Worm (Caenorhabditis elegans) whole organism, dauer: ENCODE data around the gene F12A10.1.

Source experiments
- unc-62 ChIP-seq: sonication (generic microtip); optimal IDR thresholded peaks from 2 replicates; lab custom pipeline; 2017; ENCODE audit warnings: missing biosample characterization, missing genetic modification reagents, missing genetic modification characterization

The F12A10.1 gene

DNA sequence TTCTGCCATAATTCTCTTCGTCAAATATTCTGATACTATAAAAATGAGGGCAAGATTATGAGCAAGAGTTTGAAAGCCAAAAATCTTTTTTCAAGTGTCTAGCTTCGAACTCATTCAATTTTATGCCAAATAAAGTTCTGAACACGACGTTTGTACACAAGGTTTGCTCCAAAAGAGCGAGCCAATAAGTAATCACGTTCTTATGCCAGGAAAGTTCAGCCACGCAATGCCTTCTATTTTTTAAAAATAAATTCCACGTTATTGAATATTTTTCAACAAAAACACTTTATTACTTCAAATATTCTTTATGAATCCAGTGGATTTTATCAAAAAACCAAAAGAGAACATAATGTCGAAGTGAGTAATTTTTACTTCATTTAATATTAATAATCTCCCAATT is 8.5 kb upstream of the F12A10.1 start, which contains the start of gene nep-5:
Gene nep-5, plus strand, starts transcription at position 301 of the 400 bp plus-strand sequence.
- TF ChIP-seq unc-62 (GFP tag; lab: Kevin White, UChicago): no peak

ce11 chrII:5494405-5494804 is 1.9 kb upstream of the F12A10.1 start, which contains the start of gene F12A10.6:
F12A10.6 (minus strand) TSS chrII:5494505.
- TF ChIP-seq unc-62 (GFP tag; lab: Kevin White, UChicago): no peak

DNA sequence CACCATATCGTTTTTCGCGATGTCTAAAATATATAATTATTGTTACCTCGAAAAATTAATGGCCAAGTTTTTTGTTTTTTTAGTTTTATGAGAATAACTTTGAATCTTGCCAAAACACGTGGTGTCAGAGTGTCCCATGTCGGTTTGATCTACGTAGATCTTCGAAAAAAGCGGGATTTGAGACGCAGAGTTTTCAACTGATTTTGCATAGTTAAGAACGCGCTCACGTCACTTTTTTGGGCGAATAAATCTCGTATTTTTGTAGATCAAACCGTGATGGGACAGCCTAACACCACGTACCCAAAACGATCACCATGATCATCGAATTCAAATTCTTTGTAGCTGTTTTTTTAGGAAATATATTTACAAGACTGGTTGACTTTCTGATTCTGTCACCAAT is 1.2 kb downstream of the F12A10.1 start:
- TF ChIP-seq unc-62 (GFP tag; lab: Kevin White, UChicago): no peak

DNA sequence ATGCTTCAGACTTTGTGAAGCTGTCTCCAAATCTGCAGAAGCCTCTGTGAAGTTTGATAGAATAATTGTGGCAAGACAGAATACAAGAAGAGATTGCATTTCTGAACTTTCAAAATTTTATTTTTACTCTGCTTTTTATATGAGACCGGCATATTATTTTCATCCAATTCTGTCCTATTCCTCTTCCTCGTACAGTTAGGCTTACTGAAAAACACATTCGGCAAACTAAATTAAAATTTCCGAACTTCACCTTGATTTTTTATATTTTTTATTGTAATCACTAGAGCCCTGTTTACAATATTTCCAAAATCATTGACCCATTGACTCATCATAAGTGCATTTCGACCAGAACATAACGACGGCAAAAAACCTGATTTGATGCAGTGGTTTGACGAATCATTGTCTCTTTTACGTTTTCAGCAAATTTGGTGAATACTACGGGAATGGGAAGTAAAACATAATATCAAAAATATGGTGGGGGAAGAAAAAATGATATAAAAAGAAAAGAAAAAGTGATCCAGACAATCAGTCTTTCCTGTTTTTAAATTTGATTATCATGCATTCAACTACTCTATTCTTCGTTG is 1.9 kb downstream of the F12A10.1 start, which contains the start of the genes suex-1 and F12A10.9:
Gene suex-1, minus strand, starts transcription at position 101 of the 584 bp plus-strand sequence.
Gene F12A10.9, plus strand, starts transcription at position 534 of the 584 bp plus-strand sequence.
- TF ChIP-seq unc-62 (GFP tag; lab: Kevin White, UChicago): no peak

- no peak for TF ChIP-seq unc-62 (GFP tag; lab: Kevin White, UChicago)
Observed at ce11 chrII:5500470-5500869, 4.1 kb downstream of the F12A10.1 start, which contains the start of gene fzy-1. fzy-1 (plus strand) TSS chrII:5500770.

ce11 chrII:5500986-5501657 is 4.8 kb downstream of the F12A10.1 start, which contains the start of gene F12A10.8:
F12A10.8 (minus strand) TSS chrII:5501064.
- TF ChIP-seq unc-62 (GFP tag; lab: Kevin White, UChicago): no peak

- no peak for TF ChIP-seq unc-62 (GFP tag; lab: Kevin White, UChicago)
Observed at ce11 chrII:5503760-5504159, 7.4 kb downstream of the F12A10.1 start, which contains the start of gene cyp-44A1. cyp-44A1 (plus strand) TSS chrII:5504044.

- TF ChIP-seq unc-62 (GFP tag; lab: Kevin White, UChicago): no peak
Observed at ce11 chrII:5505820-5506287, 9.5 kb downstream of the F12A10.1 start, which contains the start of gene npp-24. npp-24 (plus strand) TSS chrII:5505870.

DNA sequence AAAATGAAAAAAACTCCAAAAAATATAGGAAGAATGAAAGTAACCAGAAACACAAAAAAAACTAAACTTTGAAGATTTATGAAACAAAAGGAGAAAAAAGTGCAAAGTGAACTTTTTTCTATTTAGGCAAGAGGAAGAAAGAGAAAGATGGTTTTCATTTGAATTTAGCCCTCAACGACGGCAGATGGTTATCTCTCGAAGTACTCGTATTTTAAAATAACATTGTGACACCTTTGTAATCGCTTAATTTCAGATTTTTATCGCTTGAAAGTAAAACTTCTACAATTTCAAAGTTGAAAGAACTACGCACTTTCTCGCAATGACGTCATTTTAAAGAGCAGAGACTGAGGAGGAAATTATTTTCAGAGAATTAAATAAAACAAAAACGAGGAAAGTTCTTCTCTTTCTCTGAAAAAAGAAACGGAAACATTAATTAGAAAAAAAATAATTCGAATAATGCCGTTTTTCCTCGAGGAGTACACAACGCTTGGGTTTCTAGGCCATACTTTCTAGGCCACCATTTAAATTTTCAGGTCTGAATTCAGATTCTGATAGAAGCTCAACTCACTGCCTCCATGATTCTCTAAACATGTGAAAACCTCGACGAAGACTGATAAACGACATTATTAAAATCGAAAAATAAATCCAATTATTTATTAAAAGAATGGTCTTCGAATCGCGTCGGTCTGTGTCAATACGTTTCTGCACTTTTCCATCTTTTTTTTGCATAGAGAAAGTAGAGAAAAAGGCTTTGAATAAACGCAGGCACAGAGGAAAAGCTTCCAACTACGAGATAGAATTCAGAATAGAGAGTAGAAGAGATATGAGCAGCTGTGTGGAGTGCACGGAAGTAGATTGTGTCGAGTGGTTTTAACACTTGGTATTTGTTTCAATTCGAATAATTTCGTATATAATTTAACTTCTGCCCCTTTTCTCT is 15.3 kb downstream of the F12A10.1 start:
- no peak for TF ChIP-seq unc-62 (GFP tag; lab: Kevin White, UChicago)

ce11 chrII:5512473-5513097 is 16.2 kb downstream of the F12A10.1 start:
- no peak for TF ChIP-seq unc-62 (GFP tag; lab: Kevin White, UChicago)

ce11 chrII:5514846-5515245 is 18.5 kb downstream of the F12A10.1 start, which contains the start of gene sahd-1:
sahd-1 (minus strand) TSS chrII:5514945.
- no peak for TF ChIP-seq unc-62 (GFP tag; lab: Kevin White, UChicago)

DNA sequence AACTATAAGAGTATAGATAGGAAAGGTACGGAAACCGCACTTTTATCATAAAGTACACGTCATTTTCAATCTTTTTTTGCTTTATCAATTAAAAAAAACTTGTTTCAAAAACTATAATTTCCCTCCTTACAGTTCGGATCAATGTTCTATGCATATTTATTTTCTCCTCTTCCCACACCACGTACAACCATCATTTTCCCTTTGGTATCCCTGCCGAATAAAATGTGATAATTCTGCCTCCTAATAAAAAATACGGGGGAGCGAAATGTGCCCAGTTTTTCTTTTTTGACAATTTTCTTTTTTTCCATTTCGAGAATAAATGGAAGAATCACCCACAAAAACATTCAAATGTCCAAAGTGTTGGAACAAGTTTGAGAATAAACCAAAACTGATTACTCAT is 19.2 kb downstream of the F12A10.1 start, which contains the start of gene ZK177.3:
Gene ZK177.3, plus strand, starts transcription at position 301 of the 400 bp plus-strand sequence.
- no peak for TF ChIP-seq unc-62 (GFP tag; lab: Kevin White, UChicago)

DNA sequence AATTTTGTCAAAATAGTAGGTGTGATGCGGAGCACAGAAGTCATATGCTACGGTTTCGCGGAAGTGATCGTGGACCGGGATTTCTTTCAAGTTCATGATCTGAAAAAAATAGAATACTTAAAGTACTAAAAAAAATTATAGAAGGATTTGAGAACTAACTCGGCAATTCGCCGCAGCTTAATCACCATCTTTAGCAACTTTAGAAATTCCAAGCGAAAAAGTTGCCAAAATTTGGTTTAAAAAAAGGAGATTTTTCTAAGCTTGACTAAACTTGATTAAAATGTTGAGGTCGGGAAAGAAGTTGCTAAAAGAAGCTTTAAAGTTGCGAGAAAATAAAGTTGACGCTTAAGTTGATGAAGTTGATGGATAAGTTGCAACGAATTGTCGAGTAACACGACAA is 21.3 kb downstream of the F12A10.1 start, which contains the start of gene ZK177.9:
Gene ZK177.9, minus strand, starts transcription at position 101 of the 400 bp plus-strand sequence.
- no peak for TF ChIP-seq unc-62 (GFP tag; lab: Kevin White, UChicago)

DNA sequence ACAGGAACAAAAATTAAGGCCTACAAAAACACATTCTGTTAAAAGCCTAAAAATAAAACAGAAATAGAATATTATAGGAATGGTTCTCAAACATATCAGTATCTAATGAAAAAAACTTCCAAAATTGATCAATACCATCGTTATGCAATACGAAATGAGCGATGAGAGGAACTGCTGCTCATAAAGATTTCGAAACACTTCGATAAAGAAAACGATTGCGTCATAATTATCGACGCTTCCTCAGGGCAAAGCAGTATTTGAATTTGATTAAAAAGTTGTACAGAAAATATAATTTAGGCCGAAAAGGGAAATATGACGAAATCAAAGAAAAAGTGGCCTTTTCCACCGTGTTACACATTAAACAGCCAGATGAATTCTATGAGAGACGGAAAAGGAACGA is 21.7 kb downstream of the F12A10.1 start:
- no peak for TF ChIP-seq unc-62 (GFP tag; lab: Kevin White, UChicago)
